Worm (Caenorhabditis elegans) whole organism, mixed stage, embryonic: ENCODE measurements around the gene hdl-2.

Experiments used
- elt-3 ChIP-seq: fragments of 150-350 bp; optimal IDR thresholded peaks from 2 replicates; lab custom pipeline; 2014; ENCODE audit warnings: missing biosample characterization, missing genetic modification characterization
- nhr-237 ChIP-seq: fragments of 150-350 bp; optimal IDR thresholded peaks from 2 replicates; lab custom pipeline; 2014; ENCODE audit warnings: missing biosample characterization, missing genetic modification characterization
- ztf-11 ChIP-seq: fragments of 150-350 bp; optimal IDR thresholded peaks from 2 replicates; lab custom pipeline; 2014; ENCODE audit warnings: missing biosample characterization, missing genetic modification characterization

ce11 chrIV:8827500-8827899 is 46.4 kb upstream of the hdl-2 start, which contains the start of gene T28C6.7:
- no peak for TF ChIP-seq ztf-11 (tag; lab: Kevin White, UChicago)
- TF ChIP-seq elt-3 (tag; lab: Kevin White, UChicago) = no peak
- no peak for TF ChIP-seq nhr-237 (tag; lab: Kevin White, UChicago)
